Worm (Caenorhabditis elegans) whole organism, L4 larva: Measurements from ENCODE around the gene nfya-1.

Experiments used
- F10B5.3 ChIP-seq: sonication (generic microtip); optimal IDR thresholded peaks from 2 replicates; lab custom pipeline; 2016; ENCODE audit warnings: mild to moderate bottlenecking, missing genetic modification characterization, missing compliant biosample characterization
- aly-2 ChIP-seq: sonication (generic microtip); optimal IDR thresholded peaks from 2 replicates; lab custom pipeline; 2018; ENCODE audit warnings: missing biosample characterization, missing genetic modification characterization
- daf-8 ChIP-seq: fragments of 200-800 bp; sonication (Bioruptor generic); IDR thresholded peaks from 2 replicates; pipeline ENCODE4 v1.3.6; 2022; ENCODE audit warnings: missing genetic modification characterization, missing compliant biosample characterization
- hmg-1.1 ChIP-seq: fragments of 200-800 bp; sonication (Bioruptor generic); IDR thresholded peaks from 2 replicates; pipeline ENCODE4 v1.3.6; 2022; ENCODE audit warnings: missing genetic modification reagents, missing genetic modification characterization, missing compliant biosample characterization
- jun-1 ChIP-seq: fragments of 150-350 bp; optimal IDR thresholded peaks from 2 replicates; lab custom pipeline; 2014; ENCODE audit warnings: missing biosample characterization, missing genetic modification reagents, missing genetic modification characterization
- lin-13 ChIP-seq: fragments of 150-350 bp; optimal IDR thresholded peaks from 2 replicates; lab custom pipeline; 2014; ENCODE audit warnings: missing biosample characterization, missing genetic modification reagents, missing genetic modification characterization
- lin-39 ChIP-seq: fragments of 150-350 bp; optimal IDR thresholded peaks from 2 replicates; lab custom pipeline; 2014; ENCODE audit warnings: missing biosample characterization, missing genetic modification reagents, missing genetic modification characterization
- mdl-1 ChIP-seq, 2 experiments: fragments of 150-350 bp in 1 of 2; sonication (generic microtip) in 1 of 2; optimal IDR thresholded peaks; 2 replicates each; lab custom pipeline; 2014 to 2017; ENCODE audit warnings: missing biosample characterization in 2 of 2, missing genetic modification characterization in 2 of 2
- nhr-10 ChIP-seq: fragments of 150-350 bp; optimal IDR thresholded peaks from 2 replicates; lab custom pipeline; 2014; ENCODE audit warnings: missing biosample characterization, missing genetic modification characterization
- nhr-11 ChIP-seq: fragments of 150-350 bp; optimal IDR thresholded peaks from 2 replicates; lab custom pipeline; 2014; ENCODE audit warnings: missing biosample characterization, missing genetic modification characterization
- pqm-1 ChIP-seq: sonication (generic microtip); optimal IDR thresholded peaks from 2 replicates; lab custom pipeline; 2017; ENCODE audit warnings: missing biosample characterization, missing genetic modification characterization
- skn-1 ChIP-seq: fragments of 150-350 bp; optimal IDR thresholded peaks from 2 replicates; lab custom pipeline; 2014; ENCODE audit warnings: missing biosample characterization, missing genetic modification characterization
- zag-1 ChIP-seq: fragments of 150-350 bp; optimal IDR thresholded peaks from 2 replicates; lab custom pipeline; 2014; ENCODE audit warnings: missing biosample characterization, missing genetic modification characterization
- ztf-11 ChIP-seq: fragments of 150-350 bp; optimal IDR thresholded peaks from 2 replicates; lab custom pipeline; 2014; ENCODE audit warnings: missing biosample characterization, missing genetic modification characterization

ce11 chrX:11927585-11927984 is 19.1 kb downstream of the nfya-1 start, which contains the start of gene F55G7.4:
- TF ChIP-seq hmg-1.1 (GFP tag; lab: Robert Waterston, UW) (no peak), jun-1 (tag; lab: Kevin White, UChicago) (no peak), skn-1 (tag; lab: Kevin White, UChicago) (no peak), mdl-1 (tag; optimal IDR thresholded peaks at IDR 0.05; lab: Kevin White, UChicago) (no peak), aly-2 (no peak), nhr-11 (tag; lab: Kevin White, UChicago) (no peak), pqm-1 (tag; lab: Kevin White, UChicago) (no peak), daf-8 (no peak), nhr-10 (no peak), F10B5.3 (tag; lab: Kevin White, UChicago) (no peak), zag-1 (tag; lab: Kevin White, UChicago) (no peak), ztf-11 (tag; lab: Kevin White, UChicago) (no peak), lin-39 (no peak), lin-13 (no peak)
